Worm (Caenorhabditis elegans): ENCODE results near the gene erfa-3.

DNA sequence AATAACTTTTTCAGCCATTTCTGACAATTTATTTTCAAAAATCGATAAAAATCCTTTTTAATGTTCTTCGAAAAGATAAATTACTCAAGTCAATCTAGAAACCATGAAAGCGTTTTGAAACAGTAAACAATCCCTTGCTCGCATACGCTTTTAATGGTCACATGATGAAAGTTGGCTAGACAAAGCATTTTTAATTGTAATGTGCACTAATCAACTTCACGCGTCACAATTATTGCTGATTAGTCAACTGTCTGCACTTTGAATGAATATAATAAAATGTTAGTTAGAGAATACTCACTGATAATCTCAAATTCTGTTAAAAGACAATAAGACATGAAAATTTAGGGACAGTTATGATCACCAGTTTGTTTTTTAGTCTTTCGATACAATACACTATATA, 43.7 kb upstream of the erfa-3 start:
- TF ChIP-seq ama-1 (optimal IDR thresholded peaks at IDR 0.05) (no peak), aly-2 (tag; optimal IDR thresholded peaks at IDR 0.05) (no peak), ztf-4 (tag; optimal IDR thresholded peaks at IDR 0.05) (no peak), nhr-237 (tag; optimal IDR thresholded peaks at IDR 0.05) (no peak), nhr-77 (tag; optimal IDR thresholded peaks at IDR 0.05) (no peak), ceh-82 (tag; optimal IDR thresholded peaks at IDR 0.05) (no peak), fos-1 (tag; optimal IDR thresholded peaks at IDR 0.05) (no peak), zag-1 (tag; optimal IDR thresholded peaks at IDR 0.05) (no peak), mdl-1 (tag; optimal IDR thresholded peaks at IDR 0.05) (no peak), elt-3 (tag; optimal IDR thresholded peaks at IDR 0.05) (no peak)
